Fruit fly (Drosophila melanogaster) whole organism, embryonic: ENCODE measurements around the gene mRpL50.

ENCODE experiments used
- Atf-2 ChIP-seq: fragments of 200-800 bp; sonication (Bioruptor generic); optimal IDR thresholded peaks from 2 replicates; lab custom pipeline; 2016; ENCODE audit warnings: missing biosample characterization, missing genetic modification characterization
- Bgb ChIP-seq: fragments of 200-800 bp; sonication (Bioruptor generic); IDR thresholded peaks from 2 replicates; pipeline ENCODE4 v1.3.6; 2022; ENCODE audit warnings: missing biosample characterization, missing genetic modification characterization; ENCODE audit not compliant: partially characterized antibody
- Bteb2 ChIP-seq: fragments of 200-800 bp; sonication (Bioruptor generic); optimal IDR thresholded peaks from 2 replicates; lab custom pipeline; 2016; ENCODE audit warnings: missing biosample characterization, missing genetic modification characterization
- CG1024 ChIP-seq: fragments of 200-800 bp; sonication (Bioruptor generic); IDR thresholded peaks from 2 replicates; pipeline ENCODE4 v1.3.6; 2022; ENCODE audit warnings: missing biosample characterization, missing genetic modification characterization
- CG10979 ChIP-seq: fragments of 200-800 bp; sonication (Bioruptor generic); optimal IDR thresholded peaks from 2 replicates; lab custom pipeline; 2018; ENCODE audit warnings: missing biosample characterization, mild to moderate bottlenecking, missing genetic modification characterization, moderate library complexity
- CG11398 ChIP-seq: fragments of 200-800 bp; sonication (Bioruptor generic); optimal IDR thresholded peaks from 2 replicates; lab custom pipeline; 2016; ENCODE audit warnings: missing biosample characterization, missing genetic modification characterization
- CG12155 ChIP-seq: fragments of 200-800 bp; sonication (Bioruptor generic); optimal IDR thresholded peaks from 3 replicates; lab custom pipeline; 2016; ENCODE audit warnings: missing biosample characterization, missing genetic modification characterization
- CG13287 ChIP-seq: fragments of 200-800 bp; sonication (Bioruptor generic); IDR thresholded peaks from 2 replicates; pipeline ENCODE4 v1.3.6; 2022; ENCODE audit warnings: missing biosample characterization, missing genetic modification characterization; ENCODE audit not compliant: partially characterized antibody
- CG14710 ChIP-seq: fragments of 200-800 bp; sonication (Bioruptor generic); optimal IDR thresholded peaks from 3 replicates; lab custom pipeline; 2019; ENCODE audit warnings: missing biosample characterization, mild to moderate bottlenecking, missing genetic modification characterization, moderate library complexity
- CG16813 ChIP-seq: fragments of 200-800 bp; sonication (Bioruptor generic); IDR thresholded peaks from 3 replicates; pipeline ENCODE4 v1.3.6; 2022; ENCODE audit warnings: missing biosample characterization, missing genetic modification characterization; ENCODE audit not compliant: partially characterized antibody
- CG16815 ChIP-seq: fragments of 200-800 bp; sonication (Bioruptor generic); optimal IDR thresholded peaks from 3 replicates; lab custom pipeline; 2017; ENCODE audit warnings: missing biosample characterization, mild to moderate bottlenecking, missing genetic modification characterization
- CG18764 ChIP-seq: fragments of 200-800 bp; sonication (Bioruptor generic); optimal IDR thresholded peaks from 3 replicates; lab custom pipeline; 2016; ENCODE audit warnings: missing biosample characterization, missing genetic modification characterization
- CG2712 ChIP-seq: fragments of 200-800 bp; optimal IDR thresholded peaks from 3 replicates; lab custom pipeline; 2019; ENCODE audit warnings: missing biosample characterization, mild to moderate bottlenecking, missing genetic modification characterization, moderate library complexity
- CG33213 ChIP-seq: fragments of 200-800 bp; sonication (Bioruptor generic); optimal IDR thresholded peaks from 3 replicates; lab custom pipeline; 2016; ENCODE audit warnings: missing biosample characterization, missing genetic modification characterization
- CG7839 ChIP-seq: fragments of 200-800 bp; sonication (Bioruptor generic); optimal IDR thresholded peaks from 3 replicates; lab custom pipeline; 2018; ENCODE audit warnings: missing biosample characterization, mild to moderate bottlenecking, missing genetic modification characterization, moderate library complexity
- CG7963 ChIP-seq: fragments of 200-800 bp; sonication (Bioruptor generic); IDR thresholded peaks from 3 replicates; pipeline ENCODE4 v1.3.6; 2022; ENCODE audit warnings: missing biosample characterization, missing genetic modification characterization; ENCODE audit not compliant: partially characterized antibody
- CG8478 ChIP-seq: fragments of >200 bp; optimal IDR thresholded peaks from 2 replicates; lab custom pipeline; 2018
- CG9727 ChIP-seq: fragments of 200-800 bp; sonication (Bioruptor generic); optimal IDR thresholded peaks from 3 replicates; lab custom pipeline; 2017; ENCODE audit warnings: missing biosample characterization, mild to moderate bottlenecking, missing genetic modification characterization
- Dref ChIP-seq: fragments of 200-800 bp; sonication (Bioruptor generic); IDR thresholded peaks from 2 replicates; pipeline ENCODE4 v1.3.6; 2022; ENCODE audit warnings: missing biosample characterization, missing genetic modification characterization
- Drgx ChIP-seq: fragments of 200-800 bp; sonication (Bioruptor generic); IDR thresholded peaks from 2 replicates; pipeline ENCODE4 v1.3.6; 2022; ENCODE audit warnings: missing biosample characterization, missing genetic modification characterization
- Ets97D ChIP-seq: fragments of 200-800 bp; sonication (Bioruptor generic); optimal IDR thresholded peaks from 3 replicates; lab custom pipeline; 2016; ENCODE audit warnings: missing biosample characterization, missing genetic modification characterization
- HLHmδ ChIP-seq: fragments of 200-800 bp; sonication (Bioruptor generic); optimal IDR thresholded peaks from 2 replicates; lab custom pipeline; 2018; ENCODE audit warnings: missing biosample characterization, mild to moderate bottlenecking, missing genetic modification characterization, moderate library complexity
- Hr39 ChIP-seq: fragments of >200 bp; optimal IDR thresholded peaks from 2 replicates; lab custom pipeline; 2017
- Hr51 ChIP-seq, 2 experiments: fragments of 200-800 bp; sonication (Bioruptor generic); optimal IDR thresholded peaks; 2 replicates in 1 of 2; 3 replicates in 1 of 2; lab custom pipeline; 2016 to 2018; ENCODE audit warnings: missing biosample characterization in 2 of 2, missing genetic modification characterization in 2 of 2, mild to moderate bottlenecking in 1 of 2, moderate library complexity in 1 of 2
- MBD-R2 ChIP-seq: fragments of 200-800 bp; sonication (Bioruptor generic); IDR thresholded peaks from 2 replicates; pipeline ENCODE4 v1.3.6; 2022; ENCODE audit warnings: missing biosample characterization, missing genetic modification characterization
- NfI ChIP-seq: fragments of 200-800 bp; sonication (Bioruptor generic); optimal IDR thresholded peaks from 3 replicates; lab custom pipeline; 2018; ENCODE audit warnings: missing biosample characterization, mild to moderate bottlenecking, missing genetic modification characterization, moderate library complexity
- Opbp ChIP-seq: fragments of 200-800 bp; sonication (Bioruptor generic); IDR thresholded peaks from 3 replicates; pipeline ENCODE4 v1.3.6; 2022; ENCODE audit warnings: missing biosample characterization, missing genetic modification characterization; ENCODE audit not compliant: partially characterized antibody
- Pdp1 ChIP-seq, 2 experiments: fragments of 200-800 bp; sonication (Bioruptor generic); optimal IDR thresholded peaks; 3 replicates each; lab custom pipeline; 2016; ENCODE audit warnings: missing biosample characterization in 2 of 2, missing genetic modification characterization in 2 of 2, mild to moderate bottlenecking in 1 of 2, moderate library complexity in 1 of 2
- Ssrp ChIP-seq: fragments of 200-800 bp; sonication (Bioruptor generic); optimal IDR thresholded peaks from 2 replicates; lab custom pipeline; 2018; ENCODE audit warnings: missing biosample characterization, mild to moderate bottlenecking, missing genetic modification characterization, moderate library complexity
- Usf ChIP-seq: fragments of 200-800 bp; sonication (Bioruptor generic); optimal IDR thresholded peaks from 2 replicates; lab custom pipeline; 2017; ENCODE audit warnings: missing genotype, missing biosample characterization, missing genetic modification characterization
- Xrp1 ChIP-seq: fragments of 200-800 bp; sonication (Bioruptor generic); IDR thresholded peaks from 2 replicates; pipeline ENCODE4 v1.3.6; 2022; ENCODE audit warnings: missing biosample characterization, missing genetic modification characterization
- btn ChIP-seq: fragments of 200-800 bp; sonication (Bioruptor generic); optimal IDR thresholded peaks from 2 replicates; lab custom pipeline; 2016; ENCODE audit warnings: missing biosample characterization, missing genetic modification characterization
- crc ChIP-seq: fragments of 200-800 bp; sonication (Bioruptor generic); optimal IDR thresholded peaks from 2 replicates; lab custom pipeline; 2016; ENCODE audit warnings: missing biosample characterization, missing genetic modification characterization
- dmrt11E ChIP-seq: fragments of 200-800 bp; sonication (Bioruptor generic); optimal IDR thresholded peaks from 3 replicates; lab custom pipeline; 2018; ENCODE audit warnings: missing biosample characterization, mild to moderate bottlenecking, missing genetic modification characterization, moderate library complexity
- dysf ChIP-seq: fragments of 200-800 bp; sonication (Bioruptor generic); IDR thresholded peaks from 3 replicates; pipeline ENCODE4 v1.3.6; 2022; ENCODE audit warnings: missing biosample characterization, missing genetic modification characterization
- esg ChIP-seq: fragments of 200-800 bp; sonication (Bioruptor generic); conservative IDR thresholded peaks from 2 replicates; pipeline ENCODE4 v1.3.6; 2022; ENCODE audit warnings: missing biosample characterization, missing genetic modification characterization
- eve ChIP-seq, 2 experiments: fragments of >200 bp; optimal IDR thresholded peaks; 2 replicates each; lab custom pipeline; 2017; ENCODE audit warnings: missing biosample characterization in 2 of 2, missing genetic modification characterization in 2 of 2
- gsb-n ChIP-seq: fragments of 200-800 bp; sonication (Bioruptor generic); optimal IDR thresholded peaks from 3 replicates; lab custom pipeline; 2018; ENCODE audit warnings: missing biosample characterization, mild to moderate bottlenecking, missing genetic modification characterization
- hb ChIP-seq: fragments of 200-800 bp; sonication (Bioruptor generic); IDR thresholded peaks from 3 replicates; pipeline ENCODE4 v1.3.6; 2022; ENCODE audit warnings: missing biosample characterization, missing genetic modification characterization; ENCODE audit not compliant: partially characterized antibody
- lmd ChIP-seq: fragments of 200-800 bp; sonication (Bioruptor generic); IDR thresholded peaks from 2 replicates; pipeline ENCODE4 v1.3.6; 2022; ENCODE audit warnings: missing biosample characterization, missing genetic modification characterization
- lola ChIP-seq, 3 experiments: fragments of >200 bp in 2 of 3; fragments of 200-800 bp in 1 of 3; sonication (Bioruptor generic) in 1 of 3; optimal IDR thresholded peaks; 2 replicates each; lab custom pipeline; 2017 to 2019; ENCODE audit warnings: missing biosample characterization in 3 of 3, missing genetic modification characterization in 3 of 3, mild to moderate bottlenecking in 1 of 3, moderate library complexity in 1 of 3
- maf-S ChIP-seq: fragments of 200-800 bp; sonication (Bioruptor generic); optimal IDR thresholded peaks from 2 replicates; lab custom pipeline; 2016; ENCODE audit warnings: missing biosample characterization, missing genetic modification characterization
- mam ChIP-seq: fragments of 200-800 bp; sonication (Bioruptor generic); optimal IDR thresholded peaks from 3 replicates; lab custom pipeline; 2016; ENCODE audit warnings: missing biosample characterization, missing genetic modification characterization
- nmo ChIP-seq: fragments of 200-800 bp; sonication (Bioruptor generic); optimal IDR thresholded peaks from 2 replicates; lab custom pipeline; 2018; ENCODE audit warnings: missing biosample characterization, mild to moderate bottlenecking, missing genetic modification characterization, moderate library complexity
- phol ChIP-seq: fragments of 200-800 bp; sonication (Bioruptor generic); optimal IDR thresholded peaks from 3 replicates; lab custom pipeline; 2018; ENCODE audit warnings: missing biosample characterization, mild to moderate bottlenecking, missing genetic modification characterization, moderate library complexity
- scrt ChIP-seq: fragments of 200-800 bp; sonication (Bioruptor generic); optimal IDR thresholded peaks from 2 replicates; lab custom pipeline; 2018; ENCODE audit warnings: missing biosample characterization, mild to moderate bottlenecking, missing genetic modification characterization, moderate library complexity
- sr ChIP-seq: fragments of 200-800 bp; sonication (Bioruptor generic); IDR thresholded peaks from 3 replicates; pipeline ENCODE4 v1.3.6; 2022; ENCODE audit warnings: missing biosample characterization, missing genetic modification characterization
- tna ChIP-seq: fragments of 200-800 bp; sonication (Bioruptor generic); IDR thresholded peaks from 2 replicates; pipeline ENCODE4 v1.3.6; 2022; ENCODE audit warnings: missing biosample characterization, missing genetic modification characterization; ENCODE audit not compliant: partially characterized antibody
- unc-4 ChIP-seq: fragments of 200-800 bp; sonication (Bioruptor generic); IDR thresholded peaks from 2 replicates; pipeline ENCODE4 v1.3.6; 2022; ENCODE audit warnings: missing biosample characterization, missing genetic modification characterization; ENCODE audit not compliant: partially characterized antibody
- wek ChIP-seq: fragments of 200-800 bp; sonication (Bioruptor generic); optimal IDR thresholded peaks from 3 replicates; lab custom pipeline; 2018; ENCODE audit warnings: missing biosample characterization, mild to moderate bottlenecking, missing genetic modification characterization, moderate library complexity

mRpL50 gene

DNA sequence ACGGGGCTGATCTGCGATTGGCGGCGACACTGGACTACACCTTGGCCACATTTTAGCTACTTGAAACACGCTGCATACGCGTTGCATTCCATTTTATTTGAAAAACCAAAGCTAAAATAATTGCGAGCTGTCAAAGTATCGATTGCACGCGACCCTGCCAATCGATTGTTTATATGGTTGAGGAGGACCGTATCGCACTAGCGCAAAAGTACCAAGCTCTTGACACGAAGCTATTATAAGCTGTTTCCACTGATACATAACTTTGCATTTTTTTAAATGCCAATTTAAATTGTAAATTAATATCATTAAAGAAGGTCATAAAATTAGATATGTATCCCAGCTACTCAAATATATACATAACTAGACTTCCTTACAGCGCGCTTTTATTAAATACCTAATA, 5.4 kb upstream of the mRpL50 start, which contains the start of gene Cdc27 (continued):
- TF ChIP-seq CG33213 (GFP tag; lab: Kevin White, UChicago) (peak; percentile 30), unc-4 (GFP tag; lab: Robert Waterston, UW) (peak; percentile 85), btn (GFP tag; lab: Kevin White, UChicago) (no peak), dmrt11E (tag; lab: Kevin White, UChicago) (peak; percentile 38), Hr51 (GFP tag; optimal IDR thresholded peaks at IDR 0.05; lab: Kevin White, UChicago) (peak in 1 of 2 experiments; percentile 31), Bgb (GFP tag; lab: Robert Waterston, UW) (peak; percentile 79), scrt (GFP tag; lab: Kevin White, UChicago) (peak; percentile 19), Usf (no peak), CG10979 (tag; lab: Kevin White, UChicago) (peak; percentile 25), Dref (GFP tag; lab: Robert Waterston, UW) (peak; percentile 92), CG16815 (no peak), lola (GFP tag; optimal IDR thresholded peaks at IDR 0.05; lab: Kevin White, UChicago) (peak in 1 of 3 experiments; percentile 95), maf-S (GFP tag; lab: Kevin White, UChicago) (peak; percentile 10), Ssrp (tag; lab: Kevin White, UChicago) (peak; percentile 26), phol (tag; lab: Kevin White, UChicago) (peak; percentile 66), Drgx (GFP tag; lab: Robert Waterston, UW) (peak; percentile 28; the same call in 1 of the 2 replicates), CG2712 (tag; lab: Kevin White, UChicago) (peak; percentile 60), Ets97D (GFP tag; lab: Kevin White, UChicago) (peak; percentile 70), MBD-R2 (GFP tag; lab: Robert Waterston, UW) (peak; percentile 74), Bteb2 (GFP tag; lab: Kevin White, UChicago) (peak; percentile 29), tna (GFP tag; lab: Robert Waterston, UW) (peak; percentile 60), sr (GFP tag; lab: Robert Waterston, UW) (no peak), wek (GFP tag; lab: Kevin White, UChicago) (peak; percentile 21), CG13287 (GFP tag; lab: Robert Waterston, UW) (peak; percentile 83), crc (GFP tag; lab: Kevin White, UChicago) (no peak), CG16813 (GFP tag; lab: Robert Waterston, UW) (peak; percentile 79), eve (GFP tag; optimal IDR thresholded peaks at IDR 0.05; lab: Kevin White, UChicago) (no peak), CG7963 (GFP tag; lab: Robert Waterston, UW) (peak; percentile 65), CG14710 (peak; percentile 50), nmo (GFP tag; lab: Kevin White, UChicago) (peak; percentile 72), CG1024 (peak; percentile 91), mam (GFP tag; lab: Kevin White, UChicago) (peak; percentile 61), hb (peak; percentile 61; the same call in 2 of the 3 replicates), lmd (peak; percentile 29; the same call in 1 of the 2 replicates), dysf (GFP tag; lab: Robert Waterston, UW) (peak; percentile 51; the same call in 2 of the 3 replicates), gsb-n (tag; lab: Kevin White, UChicago) (peak; percentile 16), CG9727 (GFP tag; lab: Kevin White, UChicago) (peak; percentile 30), Hr39 (lab: Kevin White, UChicago) (no peak), Xrp1 (GFP tag; lab: Robert Waterston, UW) (peak; percentile 48), Pdp1 (GFP tag; optimal IDR thresholded peaks at IDR 0.05; lab: Kevin White, UChicago) (peak; percentile 21 to 52), Opbp (GFP tag; lab: Robert Waterston, UW) (peak; percentile 75), Atf-2 (GFP tag; lab: Kevin White, UChicago) (peak; percentile 11), CG12155 (GFP tag; lab: Kevin White, UChicago) (peak; percentile 36), HLHmδ (GFP tag; lab: Kevin White, UChicago) (peak; percentile 10), CG7839 (tag; lab: Kevin White, UChicago) (peak; percentile 55), CG11398 (GFP tag; lab: Kevin White, UChicago) (no peak), esg (GFP tag; lab: Robert Waterston, UW) (no peak), NfI (GFP tag; lab: Kevin White, UChicago) (peak; percentile 53), CG18764 (GFP tag; lab: Kevin White, UChicago) (peak; percentile 5), CG8478 (no peak)
